Worm (Caenorhabditis elegans): ENCODE data around the gene cTel54X.2.

cTel54X.2 gene

DNA sequence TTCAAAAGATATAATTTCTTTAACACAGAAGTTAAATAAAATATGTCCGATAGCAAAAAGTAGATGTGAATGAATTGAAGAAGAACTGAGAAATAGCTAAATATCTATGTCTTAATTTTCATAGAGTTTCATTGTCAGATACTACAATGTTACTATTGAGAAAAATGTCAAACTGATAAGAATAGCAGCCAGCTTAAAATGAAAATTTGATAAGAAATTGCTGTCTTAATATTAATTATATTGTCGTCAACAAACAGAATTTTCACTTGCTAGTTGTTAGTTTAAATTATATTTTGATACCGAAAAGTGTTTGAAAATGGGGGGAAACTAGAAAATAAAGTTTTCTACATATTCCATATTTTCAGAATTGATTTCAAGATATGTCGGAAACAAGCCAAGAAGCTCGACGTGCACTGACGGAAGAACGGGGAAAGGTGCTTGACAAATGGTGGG, at the start of gene cTel54X.2, which contains the start of the genes fbxa-6 and npr-30:
cTel54X.2 (plus strand) TSS at position 360 of the 453 bp plus-strand sequence.
fbxa-6 (minus strand) TSS at position 179 of the 453 bp plus-strand sequence.
npr-30 (plus strand) TSS at position 403 of the 453 bp plus-strand sequence.
- peak; percentile 64 for TF ChIP-seq nhr-28 (tag; optimal IDR thresholded peaks at IDR 0.05)
- TF ChIP-seq nhr-77 (tag; optimal IDR thresholded peaks at IDR 0.05), result peak; percentile 27
- TF ChIP-seq daf-16 (GFP tag; optimal IDR thresholded peaks at IDR 0.05), result no peak
- TF ChIP-seq daf-16 (tag; optimal IDR thresholded peaks at IDR 0.05), result peak; percentile 60
- TF ChIP-seq pqm-1 (tag; optimal IDR thresholded peaks at IDR 0.05), result peak; percentile 73
- peak; percentile 20 for TF ChIP-seq dve-1 (tag; optimal IDR thresholded peaks at IDR 0.05; ENCODE audit: insufficient read depth)
- TF ChIP-seq nhr-42 (GFP tag; IDR thresholded peaks at IDR 0.05), result no peak

- no peak for TF ChIP-seq lin-13 (GFP tag; optimal IDR thresholded peaks at IDR 0.05)
- no peak for TF ChIP-seq lim-7 (GFP tag; IDR thresholded peaks at IDR 0.05)
- no peak for TF ChIP-seq php-3 (GFP tag; IDR thresholded peaks at IDR 0.05)
- no peak for TF ChIP-seq hmg-1.1 (GFP tag; IDR thresholded peaks at IDR 0.05)
- no peak for TF ChIP-seq spr-3 (GFP tag; optimal IDR thresholded peaks at IDR 0.05)
- no peak for TF ChIP-seq nhr-111 (GFP tag; optimal IDR thresholded peaks at IDR 0.05)
- TF ChIP-seq zip-11 (GFP tag; IDR thresholded peaks at IDR 0.05), result no peak
- TF ChIP-seq ceh-62 (tag; optimal IDR thresholded peaks at IDR 0.05), result no peak
- no peak for TF ChIP-seq nhr-6 (tag; optimal IDR thresholded peaks at IDR 0.05)
- no peak for TF ChIP-seq aly-2 (tag; optimal IDR thresholded peaks at IDR 0.05)
- no peak for TF ChIP-seq T20F7.1 (GFP tag; optimal IDR thresholded peaks at IDR 0.05)
- no peak for TF ChIP-seq egl-43 (GFP tag; IDR thresholded peaks at IDR 0.05)
These were observed 11.1 kb downstream of the cTel54X.2 start for ce11 chrIII:14175-14574.

DNA sequence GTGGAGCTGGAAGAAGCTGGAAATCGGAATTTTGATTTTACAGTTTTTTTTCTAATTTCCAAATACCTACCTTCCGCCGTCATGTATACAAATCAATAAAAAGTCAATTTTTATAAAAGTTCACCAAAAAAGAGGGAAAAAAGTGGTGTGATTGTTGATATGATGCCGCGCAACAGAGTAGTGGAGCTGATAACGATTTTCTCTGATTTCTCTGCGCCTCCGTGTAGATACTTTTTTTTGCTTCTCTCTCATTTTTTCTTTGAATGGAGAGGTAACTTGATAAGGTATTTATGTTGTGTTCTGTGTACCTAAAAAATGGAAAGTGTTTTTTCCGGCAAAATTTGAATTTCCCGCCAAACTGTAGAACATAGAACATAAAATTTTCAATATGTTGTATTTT, 11.6 kb downstream of the cTel54X.2 start, which contains the start of gene nhr-80:
nhr-80 (minus strand) TSS at position 199 of the 400 bp plus-strand sequence.
- no peak for TF ChIP-seq jun-1 (tag; optimal IDR thresholded peaks at IDR 0.05)
- TF ChIP-seq lin-38 (GFP tag; IDR thresholded peaks at IDR 0.05), result no peak
- TF ChIP-seq ceh-20 (GFP tag; IDR thresholded peaks at IDR 0.05), result no peak
- no peak for TF ChIP-seq unc-39 (tag; optimal IDR thresholded peaks at IDR 0.05)
- no peak for TF ChIP-seq php-3 (GFP tag; IDR thresholded peaks at IDR 0.05)
- TF ChIP-seq mep-1 (tag; optimal IDR thresholded peaks at IDR 0.05), result no peak
- no peak for TF ChIP-seq nhr-111 (GFP tag; optimal IDR thresholded peaks at IDR 0.05)
- peak; percentile 20 for TF ChIP-seq T20F7.1 (GFP tag; optimal IDR thresholded peaks at IDR 0.05)
- no peak for TF ChIP-seq zip-11 (GFP tag; IDR thresholded peaks at IDR 0.05)
- no peak for TF ChIP-seq nhr-6 (tag; optimal IDR thresholded peaks at IDR 0.05)
- no peak for TF ChIP-seq F10B5.3 (tag; optimal IDR thresholded peaks at IDR 0.05)
- no peak for TF ChIP-seq arid-1 (GFP tag; conservative IDR thresholded peaks at IDR 0.05)
- TF ChIP-seq dve-1 (tag; optimal IDR thresholded peaks at IDR 0.05; ENCODE audit: insufficient read depth), result peak; percentile 86
- TF ChIP-seq vab-7 (GFP tag; IDR thresholded peaks at IDR 0.05), result no peak
- no peak for TF ChIP-seq F26F4.8 (GFP tag; conservative IDR thresholded peaks at IDR 0.05)
- no peak for TF ChIP-seq Y48G9A.11 (GFP tag; IDR thresholded peaks at IDR 0.05)
- TF ChIP-seq nhr-25 (tag; optimal IDR thresholded peaks at IDR 0.05; ENCODE audit: borderline replicate concordance, insufficient read depth), result no peak
- TF ChIP-seq hlh-30 (tag; optimal IDR thresholded peaks at IDR 0.05; ENCODE audit: insufficient read depth), result peak; percentile 20
- no peak for TF ChIP-seq ceh-62 (tag; optimal IDR thresholded peaks at IDR 0.05)
- no peak for TF ChIP-seq lin-15B (tag; optimal IDR thresholded peaks at IDR 0.05)
- TF ChIP-seq daf-8 (GFP tag; IDR thresholded peaks at IDR 0.05), result no peak
- TF ChIP-seq pqm-1 (tag; optimal IDR thresholded peaks at IDR 0.05), result peak; percentile 59
- TF ChIP-seq ctbp-1 (GFP tag; IDR thresholded peaks at IDR 0.05), result no peak
- TF ChIP-seq mes-2 (tag; optimal IDR thresholded peaks at IDR 0.05; ENCODE audit: poor library complexity, severe bottlenecking), result peak; percentile 48
- no peak for TF ChIP-seq F37D6.2 (tag; optimal IDR thresholded peaks at IDR 0.05)
- no peak for TF ChIP-seq lin-39 (tag; optimal IDR thresholded peaks at IDR 0.05)
- no peak for TF ChIP-seq aly-2 (tag; optimal IDR thresholded peaks at IDR 0.05)
- TF ChIP-seq dmd-6 (GFP tag; IDR thresholded peaks at IDR 0.05), result peak; percentile 76
- TF ChIP-seq nhr-10 (tag; optimal IDR thresholded peaks at IDR 0.05), result no peak
- no peak for TF ChIP-seq dpl-1 (GFP tag; optimal IDR thresholded peaks at IDR 0.05)
- no peak for TF ChIP-seq tra-1 (GFP tag; IDR thresholded peaks at IDR 0.05)
- no peak for TF ChIP-seq rbr-2 (tag; optimal IDR thresholded peaks at IDR 0.05)
- no peak for TF ChIP-seq ceh-28 (tag; optimal IDR thresholded peaks at IDR 0.05)
- TF ChIP-seq nhr-76 (tag; optimal IDR thresholded peaks at IDR 0.05), result no peak
- no peak for TF ChIP-seq pha-4 (GFP tag; IDR thresholded peaks at IDR 0.05)
- TF ChIP-seq pha-4 (tag; optimal IDR thresholded peaks at IDR 0.05), result no peak
- TF ChIP-seq nhr-77 (tag; optimal IDR thresholded peaks at IDR 0.05), result peak; percentile 50
- no peak for TF ChIP-seq zfp-2 (tag; optimal IDR thresholded peaks at IDR 0.05)
